Worm (Caenorhabditis elegans): Measurements from ENCODE around the gene srw-1.

DNA sequence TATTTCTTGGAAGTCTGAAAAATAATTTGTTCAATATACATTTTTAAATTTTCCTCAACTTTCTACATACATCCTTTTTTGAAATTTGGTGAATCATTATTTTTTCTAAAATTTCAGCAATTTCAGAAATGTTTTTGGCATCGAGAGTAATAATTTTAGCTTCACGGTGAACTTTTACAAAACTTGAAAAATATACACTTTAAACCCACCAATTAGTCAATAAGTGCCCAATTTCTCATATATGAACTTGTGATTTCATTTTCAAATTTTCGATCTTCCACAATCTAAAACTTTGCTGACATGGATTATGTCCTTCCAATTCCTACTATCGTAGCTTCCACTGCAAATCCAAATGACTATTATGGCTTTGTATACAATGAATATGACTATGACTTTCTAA lies 25.6 kb downstream of the srw-1 start, which contains the start of gene srw-24:
- TF ChIP-seq zag-1 (tag; optimal IDR thresholded peaks at IDR 0.05) (no peak), unc-39 (tag; optimal IDR thresholded peaks at IDR 0.05) (no peak), unc-62 (GFP tag; optimal IDR thresholded peaks at IDR 0.05 in 1 of 2) (no peak), unc-62 (tag; optimal IDR thresholded peaks at IDR 0.05) (no peak), rbr-2 (tag; optimal IDR thresholded peaks at IDR 0.05) (no peak), nhr-76 (tag; optimal IDR thresholded peaks at IDR 0.05) (no peak), madf-5 (GFP tag; IDR thresholded peaks at IDR 0.05) (no peak), lin-39 (tag; optimal IDR thresholded peaks at IDR 0.05) (no peak), snpc-4 (tag; optimal IDR thresholded peaks at IDR 0.05) (no peak), mep-1 (tag; optimal IDR thresholded peaks at IDR 0.05) (no peak), F10B5.3 (tag; optimal IDR thresholded peaks at IDR 0.05) (no peak), nhr-11 (tag; optimal IDR thresholded peaks at IDR 0.05) (no peak)

All from whole organism, L4 larva.